Fruit fly (Drosophila melanogaster) whole organism, prepupa: ENCODE measurements around the gene CG17377.

Experiments
- CG10631 ChIP-seq: fragments of 200-800 bp; sonication (Bioruptor generic); optimal IDR thresholded peaks from 2 replicates; lab custom pipeline; 2016; ENCODE audit warnings: missing biosample characterization, missing genetic modification characterization
- CG11294 ChIP-seq: fragments of 200-800 bp; sonication (Bioruptor generic); IDR thresholded peaks from 2 replicates; pipeline ENCODE4 v1.3.6; 2022; ENCODE audit warnings: missing biosample characterization, missing genetic modification characterization
- CG11762 ChIP-seq: fragments of 200-800 bp; sonication (Bioruptor generic); optimal IDR thresholded peaks from 3 replicates; lab custom pipeline; 2016; ENCODE audit warnings: missing biosample characterization, missing genetic modification characterization; ENCODE audit not compliant: insufficient read depth
- CG11902 ChIP-seq: fragments of 200-800 bp; sonication (Bioruptor generic); optimal IDR thresholded peaks from 3 replicates; lab custom pipeline; 2016; ENCODE audit warnings: missing biosample characterization, missing genetic modification characterization
- CG15336 ChIP-seq: fragments of 200-800 bp; sonication (Bioruptor generic); IDR thresholded peaks from 2 replicates; pipeline ENCODE4 v1.3.6; 2022; ENCODE audit warnings: missing biosample characterization, missing genetic modification characterization
- CG1621 ChIP-seq: fragments of 200-800 bp; sonication (Bioruptor generic); optimal IDR thresholded peaks from 3 replicates; lab custom pipeline; 2018; ENCODE audit warnings: missing biosample characterization, mild to moderate bottlenecking, missing genetic modification characterization
- CG16779 ChIP-seq: fragments of 200-800 bp; sonication (Bioruptor generic); optimal IDR thresholded peaks from 3 replicates; lab custom pipeline; 2017; ENCODE audit warnings: missing biosample characterization, mild to moderate bottlenecking, missing genetic modification characterization
- CG3032 ChIP-seq: fragments of 200-800 bp; optimal IDR thresholded peaks from 2 replicates; lab custom pipeline; 2019; ENCODE audit warnings: missing biosample characterization, mild to moderate bottlenecking, missing genetic modification characterization, moderate library complexity
- CG31627 ChIP-seq: fragments of 200-800 bp; sonication (Bioruptor generic); optimal IDR thresholded peaks from 3 replicates; lab custom pipeline; 2016; ENCODE audit warnings: missing biosample characterization, missing genetic modification characterization
- CG32006 ChIP-seq: fragments of 200-800 bp; sonication (Bioruptor generic); optimal IDR thresholded peaks from 3 replicates; lab custom pipeline; 2017; ENCODE audit warnings: missing biosample characterization, mild to moderate bottlenecking, missing genetic modification characterization
- CG34406 ChIP-seq: fragments of 200-800 bp; sonication (Bioruptor generic); optimal IDR thresholded peaks from 3 replicates; lab custom pipeline; 2016; ENCODE audit warnings: missing biosample characterization, missing genetic modification characterization
- CG3919 ChIP-seq: fragments of 200-800 bp; sonication (Bioruptor generic); optimal IDR thresholded peaks from 3 replicates; lab custom pipeline; 2016; ENCODE audit warnings: missing biosample characterization, missing genetic modification characterization
- CG4318 ChIP-seq: fragments of 200-800 bp; sonication (Bioruptor generic); optimal IDR thresholded peaks from 3 replicates; lab custom pipeline; 2017; ENCODE audit warnings: missing biosample characterization, mild to moderate bottlenecking, missing genetic modification characterization
- CG6163 ChIP-seq: fragments of 200-800 bp; sonication (Bioruptor generic); IDR thresholded peaks from 3 replicates; pipeline ENCODE4 v1.3.6; 2022; ENCODE audit warnings: missing biosample characterization, missing genetic modification characterization
- CG6854 ChIP-seq: fragments of 200-800 bp; sonication (Bioruptor generic); optimal IDR thresholded peaks from 2 replicates; lab custom pipeline; 2017; ENCODE audit warnings: missing biosample characterization, mild to moderate bottlenecking, missing genetic modification characterization
- CG7368 ChIP-seq: fragments of 200-800 bp; sonication (Bioruptor generic); optimal IDR thresholded peaks from 3 replicates; lab custom pipeline; 2016; ENCODE audit warnings: missing biosample characterization, missing genetic modification characterization
- CG8319 ChIP-seq: fragments of 200-800 bp; sonication (Bioruptor generic); optimal IDR thresholded peaks from 3 replicates; lab custom pipeline; 2016; ENCODE audit warnings: missing biosample characterization, missing genetic modification characterization
- CG8632 ChIP-seq: fragments of 200-800 bp; sonication (Bioruptor generic); optimal IDR thresholded peaks from 3 replicates; lab custom pipeline; 2016; ENCODE audit warnings: missing biosample characterization, missing genetic modification characterization
- CG9139 ChIP-seq: fragments of 200-800 bp; sonication (Bioruptor generic); optimal IDR thresholded peaks from 3 replicates; lab custom pipeline; 2017; ENCODE audit warnings: missing biosample characterization, mild to moderate bottlenecking, missing genetic modification characterization
- Eip75B ChIP-seq: fragments of 200-800 bp; sonication (Bioruptor generic); optimal IDR thresholded peaks from 3 replicates; lab custom pipeline; 2016; ENCODE audit warnings: missing biosample characterization, missing genetic modification characterization
- Eip78C ChIP-seq: fragments of 200-800 bp; sonication (Bioruptor generic); peaks from one replicate; lab custom pipeline; 2016; ENCODE audit warnings: missing biosample characterization, missing genetic modification characterization
- Eip93F ChIP-seq: fragments of 200-800 bp; sonication (Bioruptor generic); optimal IDR thresholded peaks from 2 replicates; lab custom pipeline; 2016; ENCODE audit warnings: missing biosample characterization, mild to moderate bottlenecking, missing genetic modification characterization
- Ets96B ChIP-seq: fragments of 200-800 bp; optimal IDR thresholded peaks from 2 replicates; lab custom pipeline; 2019; ENCODE audit warnings: missing biosample characterization, mild to moderate bottlenecking, missing genetic modification characterization, moderate library complexity
- Gug ChIP-seq: fragments of 200-800 bp; sonication (Bioruptor generic); IDR thresholded peaks from 2 replicates; pipeline ENCODE4 v1.3.6; 2022; ENCODE audit warnings: missing biosample characterization, missing genetic modification characterization
- Hr39 ChIP-seq: fragments of 200-800 bp; sonication (Bioruptor generic); optimal IDR thresholded peaks from 2 replicates; lab custom pipeline; 2016; ENCODE audit warnings: missing biosample characterization, missing genetic modification characterization
- Hr4 ChIP-seq: fragments of 200-800 bp; sonication (Bioruptor generic); optimal IDR thresholded peaks from 3 replicates; lab custom pipeline; 2016; ENCODE audit warnings: missing biosample characterization, missing genetic modification characterization
- Lpt ChIP-seq: fragments of 200-800 bp; sonication (Bioruptor generic); optimal IDR thresholded peaks from 3 replicates; lab custom pipeline; 2016; ENCODE audit warnings: missing biosample characterization, missing genetic modification characterization
- Met ChIP-seq: fragments of 200-800 bp; sonication (Bioruptor generic); optimal IDR thresholded peaks from 3 replicates; lab custom pipeline; 2016; ENCODE audit warnings: missing biosample characterization, missing genetic modification characterization
- Sox102F ChIP-seq: fragments of 200-800 bp; sonication (Bioruptor generic); optimal IDR thresholded peaks from 2 replicates; lab custom pipeline; 2016; ENCODE audit warnings: missing biosample characterization, mild to moderate bottlenecking, missing genetic modification characterization
- Sox14 ChIP-seq: fragments of 200-800 bp; sonication (Bioruptor generic); optimal IDR thresholded peaks from 3 replicates; lab custom pipeline; 2016; ENCODE audit warnings: missing biosample characterization, missing genetic modification characterization
- achi ChIP-seq: fragments of 200-800 bp; sonication (Bioruptor generic); optimal IDR thresholded peaks from 3 replicates; lab custom pipeline; 2016; ENCODE audit warnings: missing biosample characterization, missing genetic modification characterization
- acj6 ChIP-seq: fragments of 200-800 bp; sonication (Bioruptor generic); optimal IDR thresholded peaks from 3 replicates; lab custom pipeline; 2016; ENCODE audit warnings: missing biosample characterization, missing genetic modification characterization
- cyc ChIP-seq: fragments of 200-800 bp; sonication (Bioruptor generic); optimal IDR thresholded peaks from 3 replicates; lab custom pipeline; 2016; ENCODE audit warnings: missing biosample characterization, missing genetic modification characterization
- dac ChIP-seq: fragments of 200-800 bp; sonication (Bioruptor generic); optimal IDR thresholded peaks from 2 replicates; lab custom pipeline; 2017; ENCODE audit warnings: missing biosample characterization, mild to moderate bottlenecking, missing genetic modification characterization
- dsx ChIP-seq: fragments of 200-800 bp; optimal IDR thresholded peaks from 3 replicates; lab custom pipeline; 2019; ENCODE audit warnings: missing biosample characterization, mild to moderate bottlenecking, missing genetic modification characterization, moderate library complexity; ENCODE audit not compliant: poor library complexity, severe bottlenecking
- eg ChIP-seq: fragments of 200-800 bp; sonication (Bioruptor generic); IDR thresholded peaks from 3 replicates; pipeline ENCODE4 v1.3.6; 2022; ENCODE audit warnings: missing biosample characterization, missing genetic modification characterization
- fd59A ChIP-seq: fragments of 200-800 bp; sonication (Bioruptor generic); optimal IDR thresholded peaks from 2 replicates; lab custom pipeline; 2017; ENCODE audit warnings: missing biosample characterization, mild to moderate bottlenecking, missing genetic modification characterization, missing genetic modification reagents
- fkh ChIP-seq: fragments of 200-800 bp; sonication (Bioruptor generic); optimal IDR thresholded peaks from 3 replicates; lab custom pipeline; 2017; ENCODE audit warnings: missing biosample characterization, mild to moderate bottlenecking, missing genetic modification characterization, moderate library complexity
- lz ChIP-seq: fragments of 200-800 bp; sonication (Bioruptor generic); optimal IDR thresholded peaks from 3 replicates; lab custom pipeline; 2016; ENCODE audit warnings: missing biosample characterization, missing genetic modification characterization
- salr ChIP-seq, 2 experiments: fragments of 200-800 bp; sonication (Bioruptor generic); optimal IDR thresholded peaks; 3 replicates each; lab custom pipeline; 2016 to 2018; ENCODE audit warnings: missing biosample characterization in 2 of 2, missing genetic modification characterization in 2 of 2, mild to moderate bottlenecking in 1 of 2
- spab ChIP-seq: fragments of 200-800 bp; sonication (Bioruptor generic); optimal IDR thresholded peaks from 2 replicates; lab custom pipeline; 2017; ENCODE audit warnings: missing biosample characterization, mild to moderate bottlenecking, missing genetic modification characterization, missing genetic modification reagents
- svp ChIP-seq: fragments of 200-800 bp; sonication (Bioruptor generic); peaks from one replicate; lab custom pipeline; 2016; ENCODE audit warnings: missing biosample characterization, missing genetic modification characterization
- topi ChIP-seq: fragments of 200-800 bp; sonication (Bioruptor generic); optimal IDR thresholded peaks from 3 replicates; lab custom pipeline; 2016; ENCODE audit warnings: missing biosample characterization, missing genetic modification characterization

The CG17377 gene

DNA sequence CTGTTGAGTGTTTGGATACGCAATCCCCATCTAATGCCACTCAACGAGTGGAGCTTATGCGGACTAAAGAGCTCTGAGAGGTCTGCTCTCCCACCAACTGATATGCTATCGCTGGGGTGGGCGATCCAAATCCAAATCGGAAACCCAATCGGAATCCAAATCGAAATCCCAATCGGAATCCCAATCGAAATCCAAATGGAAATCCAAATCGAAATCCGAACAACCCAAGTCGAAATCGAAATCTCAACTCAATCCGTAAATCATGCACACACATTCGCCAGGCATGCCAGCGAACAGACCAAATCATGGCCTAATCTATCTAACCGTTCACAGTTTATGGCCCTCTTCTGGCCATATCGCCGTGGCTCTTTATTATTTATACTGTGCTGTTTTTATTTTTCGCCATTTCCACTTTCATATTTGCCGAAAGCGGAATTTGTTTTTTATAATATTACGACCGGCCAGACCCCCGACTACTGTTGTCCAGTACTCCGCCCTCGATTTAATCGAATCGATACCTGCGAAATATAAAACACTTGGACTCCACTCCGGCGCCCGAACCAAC lies 25.0 kb upstream of the CG17377 start:
- TF ChIP-seq CG8632, result no peak
- no peak for TF ChIP-seq Hr4 (GFP tag; lab: Kevin White, UChicago)
- no peak for TF ChIP-seq Lpt (GFP tag; lab: Kevin White, UChicago)
- TF ChIP-seq CG15336 (GFP tag; lab: Robert Waterston, UW), result no peak
- TF ChIP-seq CG32006, result no peak
- TF ChIP-seq dsx (GFP tag; lab: Kevin White, UChicago), result no peak
- TF ChIP-seq svp (GFP tag; lab: Kevin White, UChicago), result no peak
- no peak for TF ChIP-seq lz (GFP tag; lab: Kevin White, UChicago)
- TF ChIP-seq Sox102F (GFP tag; lab: Kevin White, UChicago), result no peak
- TF ChIP-seq fkh (GFP tag; lab: Kevin White, UChicago), result no peak
- TF ChIP-seq Sox14 (GFP tag; lab: Kevin White, UChicago), result no peak
- no peak for TF ChIP-seq CG9139
- TF ChIP-seq CG10631 (GFP tag; lab: Kevin White, UChicago), result no peak
- TF ChIP-seq CG1621 (tag; lab: Kevin White, UChicago), result no peak
- no peak for TF ChIP-seq cyc
- TF ChIP-seq salr (GFP tag; optimal IDR thresholded peaks at IDR 0.05; lab: Kevin White, UChicago), result no peak
- no peak for TF ChIP-seq CG31627
- no peak for TF ChIP-seq fd59A (GFP tag; lab: Kevin White, UChicago)
- no peak for TF ChIP-seq CG3919 (GFP tag; lab: Kevin White, UChicago)
- no peak for TF ChIP-seq CG16779

dm6 chr2L:6826298-6826697 lies 23.7 kb upstream of the CG17377 start:
- no peak for TF ChIP-seq CG6854 (GFP tag; lab: Kevin White, UChicago)
- no peak for TF ChIP-seq achi (GFP tag; lab: Kevin White, UChicago)
- TF ChIP-seq dsx (GFP tag; lab: Kevin White, UChicago), result no peak
- no peak for TF ChIP-seq Hr4 (GFP tag; lab: Kevin White, UChicago)
- TF ChIP-seq dac (GFP tag; lab: Kevin White, UChicago), result no peak
- no peak for TF ChIP-seq spab (GFP tag; lab: Kevin White, UChicago)
- TF ChIP-seq fkh (GFP tag; lab: Kevin White, UChicago), result peak; percentile 50
- TF ChIP-seq topi (GFP tag; lab: Kevin White, UChicago), result no peak
- TF ChIP-seq, all 60 proteins: peak for 1

dm6 chr2L:6822044-6822443 lies 19.4 kb upstream of the CG17377 start:
- TF ChIP-seq CG4318 (GFP tag; lab: Kevin White, UChicago) (no peak), salr (GFP tag; optimal IDR thresholded peaks at IDR 0.05; lab: Kevin White, UChicago) (no peak), Gug (no peak), CG11294 (GFP tag; lab: Robert Waterston, UW) (no peak), CG7368 (no peak), Sox102F (GFP tag; lab: Kevin White, UChicago) (no peak), Eip75B (GFP tag; lab: Kevin White, UChicago) (no peak), CG16779 (no peak), CG11762 (GFP tag; lab: Kevin White, UChicago) (no peak), Eip78C (GFP tag; lab: Kevin White, UChicago) (no peak)
- TF ChIP-seq, all 60 proteins: peak for 0

dm6 chr2L:6821631-6822030 lies 19.0 kb upstream of the CG17377 start, which contains the start of gene sens-2:
Gene sens-2, plus strand, starts transcription at chr2L:6821934.
- TF ChIP-seq Hr39 (GFP tag; lab: Kevin White, UChicago) (no peak), CG32006 (no peak), Lpt (GFP tag; lab: Kevin White, UChicago) (no peak), CG7368 (peak; percentile 1), CG11902 (GFP tag; lab: Kevin White, UChicago) (no peak), lz (GFP tag; lab: Kevin White, UChicago) (no peak), Ets96B (tag; lab: Kevin White, UChicago) (no peak), Eip93F (GFP tag; lab: Kevin White, UChicago) (no peak), CG3032 (tag; lab: Kevin White, UChicago) (no peak), CG34406 (GFP tag; lab: Kevin White, UChicago) (peak; percentile 20), CG8319 (GFP tag; lab: Kevin White, UChicago) (no peak), CG4318 (GFP tag; lab: Kevin White, UChicago) (no peak), cyc (no peak), CG10631 (GFP tag; lab: Kevin White, UChicago) (no peak), acj6 (GFP tag; lab: Kevin White, UChicago) (no peak), CG11294 (GFP tag; lab: Robert Waterston, UW) (no peak), fkh (GFP tag; lab: Kevin White, UChicago) (no peak), Met (no peak), CG16779 (no peak), Eip75B (GFP tag; lab: Kevin White, UChicago) (no peak), eg (no peak), CG6163 (peak; percentile 37; the same call in 2 of the 3 replicates), spab (GFP tag; lab: Kevin White, UChicago) (no peak)
- TF ChIP-seq, all 60 proteins: peak for 3
